Worm (Caenorhabditis elegans) whole organism, L3 larva: ENCODE measurements around the gene syx-6.

ENCODE experiments used
- ceh-16 ChIP-seq: sonication (generic microtip); optimal IDR thresholded peaks from 2 replicates; lab custom pipeline; 2017; ENCODE audit warnings: missing biosample characterization, missing genetic modification characterization
- daf-12 ChIP-seq: fragments of 150-350 bp; optimal IDR thresholded peaks from 2 replicates; lab custom pipeline; 2014; ENCODE audit warnings: missing biosample characterization, missing genetic modification reagents, missing genetic modification characterization
- elt-3 ChIP-seq, 3 experiments: fragments of 150-350 bp in 1 of 3; sonication (generic microtip) in 2 of 3; optimal IDR thresholded peaks; 2 replicates in 2 of 3; 4 replicates in 1 of 3; lab custom pipeline; 2014 to 2017; ENCODE audit warnings: missing biosample characterization in 3 of 3, missing genetic modification characterization in 3 of 3
- mdl-1 ChIP-seq: fragments of 150-350 bp; optimal IDR thresholded peaks from 2 replicates; lab custom pipeline; 2014; ENCODE audit warnings: missing biosample characterization, missing genetic modification characterization
- nfya-1 ChIP-seq: sonication (generic microtip); optimal IDR thresholded peaks from 2 replicates; lab custom pipeline; 2017; ENCODE audit warnings: missing genetic modification characterization, mild to moderate bottlenecking, missing compliant biosample characterization, antibody characterized with exemption, moderate library complexity; ENCODE audit not compliant: insufficient read depth
- nhr-11 ChIP-seq: fragments of 150-350 bp; optimal IDR thresholded peaks from 2 replicates; lab custom pipeline; 2014; ENCODE audit warnings: missing biosample characterization, missing genetic modification characterization
- nhr-25 ChIP-seq: sonication (generic microtip); optimal IDR thresholded peaks from 2 replicates; lab custom pipeline; 2017; ENCODE audit warnings: missing biosample characterization, missing genetic modification characterization
- nhr-76 ChIP-seq: fragments of 150-350 bp; sonication (generic microtip); optimal IDR thresholded peaks from 5 replicates; lab custom pipeline; 2014; ENCODE audit warnings: missing biosample characterization, missing genetic modification characterization
- pqm-1 ChIP-seq: fragments of 150-350 bp; optimal IDR thresholded peaks from 2 replicates; lab custom pipeline; 2017; ENCODE audit warnings: missing biosample characterization, missing genetic modification characterization, inconsistent platforms
- unc-62 ChIP-seq: fragments of 150-350 bp; sonication (generic microtip); optimal IDR thresholded peaks from 4 replicates; lab custom pipeline; 2014; ENCODE audit warnings: missing biosample characterization, missing genetic modification reagents, missing genetic modification characterization

- no peak for TF ChIP-seq ceh-16 (tag; lab: Kevin White, UChicago)
- TF ChIP-seq mdl-1 = no peak
- no peak for TF ChIP-seq unc-62 (GFP tag; lab: Kevin White, UChicago)
- TF ChIP-seq daf-12 = no peak
- no peak for TF ChIP-seq nfya-1 (tag; lab: Kevin White, UChicago)
- TF ChIP-seq elt-3 (tag; optimal IDR thresholded peaks at IDR 0.05; lab: Kevin White, UChicago) = no peak
- TF ChIP-seq nhr-11 (tag; lab: Kevin White, UChicago) = no peak
- no peak for TF ChIP-seq nhr-25 (tag; lab: Kevin White, UChicago)
- TF ChIP-seq pqm-1 (tag; lab: Kevin White, UChicago) = no peak
- TF ChIP-seq nhr-76 (tag; lab: Kevin White, UChicago) = no peak
Observed at ce11 chrX:3163972-3164575, at the start of gene syx-6.
